Fruit fly (Drosophila melanogaster) whole organism, embryonic: Measurements from ENCODE around the gene CG17068.

Source experiments
- Asciz ChIP-seq: fragments of 200-800 bp; sonication (Bioruptor generic); optimal IDR thresholded peaks from 2 replicates; lab custom pipeline; 2017; ENCODE audit warnings: missing biosample characterization, mild to moderate bottlenecking, missing genetic modification characterization, missing genetic modification reagents
- BEAF-32 ChIP-seq: fragments of 200-800 bp; sonication (Bioruptor generic); optimal IDR thresholded peaks from 3 replicates; lab custom pipeline; 2017; ENCODE audit warnings: missing biosample characterization, missing genetic modification characterization, mild to moderate bottlenecking, moderate library complexity, missing genetic modification reagents
- Bdp1 ChIP-seq: fragments of 200-800 bp; sonication (Bioruptor generic); optimal IDR thresholded peaks from 3 replicates; lab custom pipeline; 2016; ENCODE audit warnings: missing biosample characterization, missing genetic modification characterization
- CG10431 ChIP-seq: fragments of 200-800 bp; sonication (Bioruptor generic); optimal IDR thresholded peaks from 3 replicates; lab custom pipeline; 2018; ENCODE audit warnings: missing biosample characterization, mild to moderate bottlenecking, missing genetic modification characterization
- CG11247 ChIP-seq: fragments of 200-800 bp; sonication (Bioruptor generic); IDR thresholded peaks from 2 replicates; pipeline ENCODE4 v1.3.6; 2022; ENCODE audit warnings: missing biosample characterization, missing genetic modification characterization
- CG14860 ChIP-seq: fragments of 200-800 bp; sonication (Bioruptor generic); IDR thresholded peaks from 3 replicates; pipeline ENCODE4 v1.3.6; 2022; ENCODE audit warnings: missing biosample characterization, missing genetic modification characterization; ENCODE audit not compliant: partially characterized antibody
- CG15269 ChIP-seq: fragments of 200-800 bp; sonication (Bioruptor generic); optimal IDR thresholded peaks from 2 replicates; lab custom pipeline; 2018; ENCODE audit warnings: missing biosample characterization, mild to moderate bottlenecking, missing genetic modification characterization, moderate library complexity
- CG2678 ChIP-seq: fragments of 200-800 bp; sonication (Bioruptor generic); optimal IDR thresholded peaks from 3 replicates; lab custom pipeline; 2019; ENCODE audit warnings: missing biosample characterization, mild to moderate bottlenecking, missing genetic modification characterization, moderate library complexity
- CG2875 ChIP-seq: fragments of 200-800 bp; sonication (Bioruptor generic); optimal IDR thresholded peaks from 2 replicates; lab custom pipeline; 2017; ENCODE audit warnings: missing biosample characterization, mild to moderate bottlenecking, missing genetic modification characterization, missing genetic modification reagents
- CG42726 ChIP-seq: fragments of 200-800 bp; sonication (Bioruptor generic); IDR thresholded peaks from 2 replicates; pipeline ENCODE4 v1.3.6; 2022; ENCODE audit warnings: missing biosample characterization, missing genetic modification characterization; ENCODE audit not compliant: partially characterized antibody
- CG4328 ChIP-seq: fragments of 200-800 bp; sonication (Bioruptor generic); optimal IDR thresholded peaks from 3 replicates; lab custom pipeline; 2017; ENCODE audit warnings: missing biosample characterization, missing genetic modification reagents, missing genetic modification characterization
- CG4360 ChIP-seq: fragments of 200-800 bp; sonication (Bioruptor generic); IDR thresholded peaks from 2 replicates; pipeline ENCODE4 v1.3.6; 2022; ENCODE audit warnings: missing biosample characterization, missing genetic modification characterization
- CG4820 ChIP-seq: fragments of 200-800 bp; sonication (Bioruptor generic); optimal IDR thresholded peaks from 3 replicates; lab custom pipeline; 2016; ENCODE audit warnings: missing biosample characterization, missing genetic modification characterization
- CG7372 ChIP-seq: fragments of 200-800 bp; sonication (Bioruptor generic); IDR thresholded peaks from 2 replicates; pipeline ENCODE4 v1.3.6; 2022; ENCODE audit warnings: missing biosample characterization, missing genetic modification characterization
- CG7745 ChIP-seq: fragments of 200-800 bp; sonication (Bioruptor generic); optimal IDR thresholded peaks from 2 replicates; lab custom pipeline; 2018; ENCODE audit warnings: missing biosample characterization, mild to moderate bottlenecking, missing genetic modification characterization, moderate library complexity
- CG7928 ChIP-seq: fragments of 200-800 bp; sonication (Bioruptor generic); optimal IDR thresholded peaks from 2 replicates; lab custom pipeline; 2017; ENCODE audit warnings: missing biosample characterization, mild to moderate bottlenecking, missing genetic modification characterization
- CrebB ChIP-seq: fragments of 200-800 bp; sonication (Bioruptor generic); optimal IDR thresholded peaks from 3 replicates; lab custom pipeline; 2018; ENCODE audit warnings: missing biosample characterization, mild to moderate bottlenecking, missing genetic modification characterization
- D ChIP-seq, 2 experiments: fragments of 200-800 bp in 1 of 2; fragments of >200 bp in 1 of 2; sonication (Bioruptor generic) in 1 of 2; optimal IDR thresholded peaks; 2 replicates in 1 of 2; 3 replicates in 1 of 2; lab custom pipeline; 2017; ENCODE audit warnings: mild to moderate bottlenecking in 1 of 2, missing biosample characterization in 1 of 2, missing genetic modification characterization in 1 of 2, missing genetic modification reagents in 1 of 2
- Dip2 ChIP-seq: fragments of 200-800 bp; sonication (Bioruptor generic); IDR thresholded peaks from 2 replicates; pipeline ENCODE4 v1.3.6; 2022; ENCODE audit warnings: missing biosample characterization, missing genetic modification characterization
- ERR ChIP-seq: fragments of 200-800 bp; sonication (Bioruptor generic); optimal IDR thresholded peaks from 2 replicates; lab custom pipeline; 2016; ENCODE audit warnings: missing biosample characterization, missing genetic modification characterization
- Eip74EF ChIP-seq, 2 experiments: fragments of 200-800 bp in 1 of 2; fragments of >200 bp in 1 of 2; sonication (Bioruptor generic) in 1 of 2; optimal IDR thresholded peaks; 2 replicates each; lab custom pipeline; 2017 to 2019; ENCODE audit warnings: missing biosample characterization in 2 of 2, missing genetic modification characterization in 2 of 2, mild to moderate bottlenecking in 1 of 2, moderate library complexity in 1 of 2
- HLH3B ChIP-seq: fragments of 200-800 bp; sonication (Bioruptor generic); IDR thresholded peaks from 2 replicates; pipeline ENCODE4 v1.3.6; 2022; ENCODE audit warnings: missing biosample characterization, missing genetic modification characterization
- Jarid2 ChIP-seq: fragments of 200-800 bp; sonication (Bioruptor generic); optimal IDR thresholded peaks from 3 replicates; lab custom pipeline; 2017; ENCODE audit warnings: mild to moderate bottlenecking, missing biosample characterization, missing genetic modification reagents, missing genetic modification characterization
- Med ChIP-seq: fragments of 200-800 bp; sonication (Bioruptor generic); peaks from one replicate; lab custom pipeline; 2016; ENCODE audit warnings: missing biosample characterization, missing genetic modification characterization, mild to moderate bottlenecking, inconsistent platforms, moderate library complexity
- Myb ChIP-seq: fragments of 200-800 bp; sonication (Bioruptor generic); optimal IDR thresholded peaks from 2 replicates; lab custom pipeline; 2016; ENCODE audit warnings: missing biosample characterization, missing genetic modification characterization
- NFAT ChIP-seq: fragments of 200-800 bp; sonication (Bioruptor generic); IDR thresholded peaks from 2 replicates; pipeline ENCODE4 v1.3.6; 2022; ENCODE audit warnings: missing biosample characterization, missing genetic modification characterization
- Nf-YC ChIP-seq: fragments of 200-800 bp; optimal IDR thresholded peaks from 3 replicates; lab custom pipeline; 2019; ENCODE audit warnings: missing biosample characterization, mild to moderate bottlenecking, missing genetic modification characterization, moderate library complexity
- Poxn ChIP-seq: fragments of 200-800 bp; sonication (Bioruptor generic); IDR thresholded peaks from 2 replicates; pipeline ENCODE4 v1.3.6; 2022; ENCODE audit warnings: missing biosample characterization, missing genetic modification characterization
- Xbp1 ChIP-seq: fragments of 200-800 bp; sonication (Bioruptor generic); optimal IDR thresholded peaks from 3 replicates; lab custom pipeline; 2016; ENCODE audit warnings: missing biosample characterization, mild to moderate bottlenecking, missing genetic modification characterization
- ab ChIP-seq: fragments of 200-800 bp; sonication (Bioruptor generic); optimal IDR thresholded peaks from 2 replicates; lab custom pipeline; 2016; ENCODE audit warnings: missing biosample characterization, missing genetic modification characterization
- al ChIP-seq: fragments of 200-800 bp; sonication (Bioruptor generic); IDR thresholded peaks from 2 replicates; pipeline ENCODE4 v1.3.6; 2022; ENCODE audit warnings: missing biosample characterization, missing genetic modification characterization
- ara ChIP-seq: fragments of 200-800 bp; sonication (Bioruptor generic); IDR thresholded peaks from 2 replicates; pipeline ENCODE4 v1.3.6; 2022; ENCODE audit warnings: missing biosample characterization, missing genetic modification characterization
- ase ChIP-seq: fragments of 200-800 bp; sonication (Bioruptor generic); IDR thresholded peaks from 3 replicates; pipeline ENCODE4 v1.3.6; 2022; ENCODE audit warnings: missing biosample characterization, missing genetic modification characterization
- cad ChIP-seq: fragments of >200 bp; optimal IDR thresholded peaks from 2 replicates; lab custom pipeline; 2017; ENCODE audit warnings: missing biosample characterization, missing genetic modification characterization
- chn ChIP-seq: fragments of 200-800 bp; sonication (Bioruptor generic); optimal IDR thresholded peaks from 2 replicates; lab custom pipeline; 2016; ENCODE audit warnings: missing biosample characterization, missing genetic modification characterization
- ems ChIP-seq: fragments of 200-800 bp; sonication (Bioruptor generic); optimal IDR thresholded peaks from 3 replicates; lab custom pipeline; 2016; ENCODE audit warnings: missing biosample characterization, missing genetic modification characterization
- jigr1 ChIP-seq: fragments of 200-800 bp; sonication (Bioruptor generic); IDR thresholded peaks from 3 replicates; pipeline ENCODE4 v1.3.6; 2022; ENCODE audit warnings: missing biosample characterization, missing genetic modification characterization
- jumu ChIP-seq: fragments of 200-800 bp; sonication (Bioruptor generic); optimal IDR thresholded peaks from 3 replicates; lab custom pipeline; 2016; ENCODE audit warnings: missing biosample characterization, missing genetic modification characterization
- org-1 ChIP-seq: fragments of 200-800 bp; sonication (Bioruptor generic); optimal IDR thresholded peaks from 2 replicates; lab custom pipeline; 2017; ENCODE audit warnings: missing biosample characterization, missing genetic modification characterization
- phol ChIP-seq: fragments of 200-800 bp; sonication (Bioruptor generic); optimal IDR thresholded peaks from 3 replicates; lab custom pipeline; 2018; ENCODE audit warnings: missing biosample characterization, mild to moderate bottlenecking, missing genetic modification characterization, moderate library complexity
- pzg ChIP-seq: fragments of 200-800 bp; sonication (Bioruptor generic); optimal IDR thresholded peaks from 3 replicates; lab custom pipeline; 2018; ENCODE audit warnings: missing biosample characterization, mild to moderate bottlenecking, missing genetic modification characterization, moderate library complexity
- run ChIP-seq: fragments of 200-800 bp; sonication (Bioruptor generic); optimal IDR thresholded peaks from 3 replicates; lab custom pipeline; 2018; ENCODE audit warnings: missing biosample characterization, mild to moderate bottlenecking, missing genetic modification characterization
- salm ChIP-seq: fragments of 200-800 bp; sonication (Bioruptor generic); optimal IDR thresholded peaks from 2 replicates; lab custom pipeline; 2018; ENCODE audit warnings: missing biosample characterization, mild to moderate bottlenecking, missing genetic modification characterization
- sens ChIP-seq: fragments of 200-800 bp; sonication (Bioruptor generic); peaks from one replicate; lab custom pipeline; 2016; ENCODE audit warnings: missing biosample characterization, missing genetic modification characterization
- slp2 ChIP-seq: fragments of 200-800 bp; sonication (Bioruptor generic); optimal IDR thresholded peaks from 2 replicates; lab custom pipeline; 2016; ENCODE audit warnings: missing biosample characterization, missing genetic modification characterization
- tna ChIP-seq: fragments of 200-800 bp; sonication (Bioruptor generic); IDR thresholded peaks from 2 replicates; pipeline ENCODE4 v1.3.6; 2022; ENCODE audit warnings: missing biosample characterization, missing genetic modification characterization; ENCODE audit not compliant: partially characterized antibody
- unc-4 ChIP-seq: fragments of 200-800 bp; sonication (Bioruptor generic); IDR thresholded peaks from 2 replicates; pipeline ENCODE4 v1.3.6; 2022; ENCODE audit warnings: missing biosample characterization, missing genetic modification characterization; ENCODE audit not compliant: partially characterized antibody
- vfl ChIP-seq: fragments of 200-800 bp; sonication (Bioruptor generic); optimal IDR thresholded peaks from 2 replicates; lab custom pipeline; 2016; ENCODE audit warnings: missing biosample characterization, missing genetic modification characterization
- yki ChIP-seq: fragments of >200 bp; optimal IDR thresholded peaks from 3 replicates; lab custom pipeline; 2018

The CG17068 gene

DNA sequence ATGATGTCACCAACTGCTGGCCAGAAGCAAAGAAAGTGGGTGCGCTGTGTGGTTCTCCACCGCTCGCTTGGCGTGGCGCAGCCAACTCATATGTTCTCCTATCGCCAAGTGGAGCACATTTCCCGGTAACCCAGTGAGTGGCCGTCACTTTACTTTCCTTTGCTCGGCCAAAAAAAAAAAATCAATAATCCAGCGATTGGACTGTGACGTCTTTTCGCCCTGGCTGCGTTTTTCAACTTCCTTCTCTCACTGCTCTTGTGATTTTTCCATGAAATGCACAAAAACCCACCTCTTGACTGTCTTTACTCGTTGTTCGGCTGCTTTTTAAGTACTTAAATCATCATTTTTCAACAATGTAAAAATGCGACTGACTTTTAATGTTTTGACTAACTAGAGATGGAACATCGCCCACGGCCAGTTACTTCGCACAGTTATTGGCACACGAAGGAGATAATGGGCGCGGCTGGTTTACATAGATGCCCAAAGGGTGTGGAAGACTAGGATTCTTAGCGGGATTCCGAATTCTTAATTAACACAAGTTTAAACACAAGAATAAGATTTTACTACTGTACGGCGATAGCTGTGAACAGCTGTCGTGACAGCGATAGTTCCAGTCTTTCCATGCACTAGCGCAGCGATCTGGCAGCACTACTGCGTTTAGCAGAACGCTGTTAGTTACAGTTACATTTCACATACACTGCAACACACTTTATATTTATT, 14.9 kb downstream of the CG17068 start, which contains the start of gene sw (continued):
- TF ChIP-seq org-1 (GFP tag; lab: Kevin White, UChicago), result no peak
- peak; percentile 50 for TF ChIP-seq Nf-YC (tag; lab: Kevin White, UChicago)
- peak; percentile 94 for TF ChIP-seq BEAF-32 (GFP tag; lab: Kevin White, UChicago)
- TF ChIP-seq Eip74EF (GFP tag; optimal IDR thresholded peaks at IDR 0.05; lab: Kevin White, UChicago), result no peak
- no peak for TF ChIP-seq Dip2 (GFP tag; lab: Robert Waterston, UW)
- TF ChIP-seq Myb (GFP tag; lab: Kevin White, UChicago), result peak; percentile 26
- no peak for TF ChIP-seq D (optimal IDR thresholded peaks at IDR 0.05; lab: Kevin White, UChicago)
- TF ChIP-seq D (GFP tag; optimal IDR thresholded peaks at IDR 0.05; lab: Kevin White, UChicago), result no peak
- peak; percentile 90 for TF ChIP-seq CG14860 (GFP tag; lab: Robert Waterston, UW)
- peak; percentile 75 for TF ChIP-seq CG7372 (GFP tag; lab: Robert Waterston, UW)
- no peak for TF ChIP-seq CG7745 (tag; lab: Kevin White, UChicago)
- TF ChIP-seq pzg (GFP tag; lab: Kevin White, UChicago), result peak; percentile 64
- TF ChIP-seq jigr1, result peak; percentile 41; the same call in 1 of the 3 replicates
- TF ChIP-seq run (tag; lab: Kevin White, UChicago), result no peak
- TF ChIP-seq CG4820 (GFP tag; lab: Kevin White, UChicago), result peak; percentile 41
- no peak for TF ChIP-seq cad (GFP tag; lab: Kevin White, UChicago)
- TF ChIP-seq sens (GFP tag; lab: Kevin White, UChicago), result peak; percentile 91
- peak; percentile 5 for TF ChIP-seq CG7928
- TF ChIP-seq ems (GFP tag; lab: Kevin White, UChicago), result peak; percentile 62
- TF ChIP-seq CG2678 (tag; lab: Kevin White, UChicago), result no peak
- TF ChIP-seq jumu (GFP tag; lab: Kevin White, UChicago), result peak; percentile 60
- no peak for TF ChIP-seq vfl (GFP tag; lab: Kevin White, UChicago)
- no peak for TF ChIP-seq ab
- no peak for TF ChIP-seq Asciz (GFP tag; lab: Kevin White, UChicago)
- peak; percentile 96 for TF ChIP-seq Med (GFP tag; lab: Kevin White, UChicago)
- TF ChIP-seq phol, result peak; percentile 73
- no peak for TF ChIP-seq salm
- no peak for TF ChIP-seq ERR (GFP tag; lab: Kevin White, UChicago)
- peak; percentile 59 for TF ChIP-seq Xbp1
- no peak for TF ChIP-seq CG4360 (GFP tag; lab: Robert Waterston, UW)
- peak; percentile 29 for TF ChIP-seq Bdp1 (GFP tag; lab: Kevin White, UChicago)
- peak; percentile 70 for TF ChIP-seq tna (GFP tag; lab: Robert Waterston, UW)
- TF ChIP-seq CG15269, result peak; percentile 48
- TF ChIP-seq ase (GFP tag; lab: Robert Waterston, UW), result peak; percentile 46; the same call in 1 of the 3 replicates
- peak; percentile 93 for TF ChIP-seq CG42726 (GFP tag; lab: Robert Waterston, UW)
- TF ChIP-seq CrebB (tag; lab: Kevin White, UChicago), result peak; percentile 31
- TF ChIP-seq chn, result peak; percentile 41
- TF ChIP-seq yki (lab: Kevin White, UChicago), result no peak
- peak; percentile 25 for TF ChIP-seq Jarid2
- TF ChIP-seq ara, result peak; percentile 54
- peak; percentile 90 for TF ChIP-seq unc-4 (GFP tag; lab: Robert Waterston, UW)
- TF ChIP-seq NFAT (GFP tag; lab: Robert Waterston, UW), result peak; percentile 77
- no peak for TF ChIP-seq CG10431
- peak; percentile 22; the same call in 1 of the 2 replicates for TF ChIP-seq HLH3B (GFP tag; lab: Robert Waterston, UW)
- peak; percentile 32 for TF ChIP-seq CG4328
- TF ChIP-seq CG2875 (GFP tag; lab: Kevin White, UChicago), result no peak
- peak; percentile 74 for TF ChIP-seq al (GFP tag; lab: Robert Waterston, UW)
- TF ChIP-seq CG11247 (GFP tag; lab: Robert Waterston, UW), result peak; percentile 45
- peak; percentile 65; the same call in 1 of the 2 replicates for TF ChIP-seq Poxn (GFP tag; lab: Robert Waterston, UW)
- peak; percentile 36 for TF ChIP-seq slp2 (GFP tag; lab: Kevin White, UChicago)
